Worm (Caenorhabditis elegans) whole organism, L2 larva: Measurements from ENCODE around the gene eef-1G.

ENCODE experiments used
- ZK546.5 ChIP-seq: sonication (generic microtip); optimal IDR thresholded peaks from 2 replicates; lab custom pipeline; 2017; ENCODE audit warnings: missing biosample characterization, missing genetic modification characterization
- dmd-4 ChIP-seq: sonication (generic microtip); optimal IDR thresholded peaks from 2 replicates; lab custom pipeline; 2017; ENCODE audit warnings: missing biosample characterization, missing genetic modification characterization
- lin-39 ChIP-seq: fragments of 150-350 bp; optimal IDR thresholded peaks from 2 replicates; lab custom pipeline; 2014; ENCODE audit warnings: missing biosample characterization, missing genetic modification reagents, missing genetic modification characterization
- mdl-1 ChIP-seq, 2 experiments: fragments of 150-350 bp in 1 of 2; sonication (generic microtip) in 1 of 2; optimal IDR thresholded peaks; 2 replicates each; lab custom pipeline; 2017; ENCODE audit warnings: missing biosample characterization in 2 of 2, missing genetic modification characterization in 2 of 2
- nhr-12 ChIP-seq: fragments of 150-350 bp; optimal IDR thresholded peaks from 2 replicates; lab custom pipeline; 2014; ENCODE audit warnings: missing biosample characterization, missing genetic modification characterization
- nhr-237 ChIP-seq: fragments of 150-350 bp; optimal IDR thresholded peaks from 2 replicates; lab custom pipeline; 2014; ENCODE audit warnings: missing biosample characterization, missing genetic modification characterization
- sma-3 ChIP-seq: sonication (generic microtip); optimal IDR thresholded peaks from 2 replicates; lab custom pipeline; 2016; ENCODE audit warnings: missing genetic modification reagents, missing genetic modification characterization, missing compliant biosample characterization
- snpc-4 ChIP-seq: fragments of 150-350 bp; optimal IDR thresholded peaks from 2 replicates; lab custom pipeline; 2014; ENCODE audit warnings: missing biosample characterization, missing genetic modification characterization
- unc-62 ChIP-seq: fragments of 150-350 bp; optimal IDR thresholded peaks from 2 replicates; lab custom pipeline; 2014; ENCODE audit warnings: missing biosample characterization, missing genetic modification reagents, missing genetic modification characterization
- ztf-4 ChIP-seq: fragments of 150-350 bp; optimal IDR thresholded peaks from 2 replicates; lab custom pipeline; 2014; ENCODE audit warnings: missing biosample characterization, missing genetic modification characterization

DNA sequence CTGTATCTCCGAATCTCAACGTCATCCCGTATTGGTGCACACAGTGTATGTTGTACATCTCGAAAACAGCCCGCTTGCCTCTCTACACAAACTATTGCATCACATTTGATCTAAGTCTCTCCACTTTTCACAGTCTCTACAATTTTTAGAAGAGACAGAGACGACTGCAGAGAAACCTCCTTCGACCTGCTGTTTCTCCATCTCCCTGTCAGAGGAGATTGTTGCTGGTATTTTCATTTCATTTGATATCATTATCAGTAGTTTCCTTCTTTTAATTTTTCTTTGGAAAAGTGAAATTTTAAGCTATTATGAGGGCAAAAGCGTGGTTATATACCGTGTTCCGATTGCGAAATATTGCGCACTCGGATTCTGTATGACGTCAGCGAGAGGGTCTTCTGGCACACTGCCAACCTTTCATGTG is 24.9 kb upstream of the eef-1G start:
- TF ChIP-seq ztf-4 (tag; lab: Kevin White, UChicago) (peak; percentile 48), unc-62 (GFP tag; lab: Kevin White, UChicago) (no peak), mdl-1 (tag; optimal IDR thresholded peaks at IDR 0.05; lab: Kevin White, UChicago) (peak in 1 of 2 experiments; percentile 24), lin-39 (no peak), sma-3 (peak; percentile 72), nhr-12 (no peak), ZK546.5 (tag; lab: Kevin White, UChicago) (no peak), nhr-237 (tag; lab: Kevin White, UChicago) (no peak), dmd-4 (tag; lab: Kevin White, UChicago) (no peak), snpc-4 (tag; lab: Kevin White, UChicago) (no peak)
